Fruit fly (Drosophila melanogaster): ENCODE data around the gene Ntl.

DNA sequence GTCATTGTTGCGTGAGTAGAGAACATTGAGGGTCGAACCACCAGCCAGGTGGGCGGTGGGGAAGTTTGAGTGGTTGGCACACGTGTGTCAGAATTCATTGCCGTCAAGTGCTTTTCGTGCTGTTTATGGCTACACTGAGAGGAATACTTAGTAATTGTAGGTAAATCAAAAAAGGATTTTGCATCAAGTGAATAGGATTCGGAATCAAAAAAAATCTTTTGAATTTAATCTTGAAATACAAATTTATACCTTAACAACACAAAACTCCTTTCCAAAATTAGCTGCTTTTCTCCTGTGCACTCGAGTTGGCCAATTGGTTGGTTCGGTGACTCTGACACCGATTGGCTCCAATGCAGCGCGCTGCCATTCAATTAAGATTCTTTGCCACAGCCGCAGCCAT lies 43.9 kb downstream of the Ntl start:
- TF ChIP-seq CG32264 (GFP tag; optimal IDR thresholded peaks at IDR 0.05) (no peak), jim (GFP tag; optimal IDR thresholded peaks at IDR 0.05) (no peak), h (GFP tag; optimal IDR thresholded peaks at IDR 0.05) (no peak), Abd-B (GFP tag; optimal IDR thresholded peaks at IDR 0.05) (no peak), Hr83 (GFP tag; optimal IDR thresholded peaks at IDR 0.05; ENCODE audit: poor library complexity, severe bottlenecking) (no peak), dsf (GFP tag; optimal IDR thresholded peaks at IDR 0.05; ENCODE audit: borderline replicate concordance) (no peak), Myc (optimal IDR thresholded peaks at IDR 0.05) (no peak), Dif (GFP tag; optimal IDR thresholded peaks at IDR 0.05; ENCODE audit: partially characterized antibody) (no peak), ey (GFP tag; optimal IDR thresholded peaks at IDR 0.05) (no peak)
